Fruit fly (Drosophila melanogaster): ENCODE results near the gene CrebA.
A peak's percentile ranks its signal among the peaks of the same experiment; 100 is the strongest.

Gene CrebA

DNA sequence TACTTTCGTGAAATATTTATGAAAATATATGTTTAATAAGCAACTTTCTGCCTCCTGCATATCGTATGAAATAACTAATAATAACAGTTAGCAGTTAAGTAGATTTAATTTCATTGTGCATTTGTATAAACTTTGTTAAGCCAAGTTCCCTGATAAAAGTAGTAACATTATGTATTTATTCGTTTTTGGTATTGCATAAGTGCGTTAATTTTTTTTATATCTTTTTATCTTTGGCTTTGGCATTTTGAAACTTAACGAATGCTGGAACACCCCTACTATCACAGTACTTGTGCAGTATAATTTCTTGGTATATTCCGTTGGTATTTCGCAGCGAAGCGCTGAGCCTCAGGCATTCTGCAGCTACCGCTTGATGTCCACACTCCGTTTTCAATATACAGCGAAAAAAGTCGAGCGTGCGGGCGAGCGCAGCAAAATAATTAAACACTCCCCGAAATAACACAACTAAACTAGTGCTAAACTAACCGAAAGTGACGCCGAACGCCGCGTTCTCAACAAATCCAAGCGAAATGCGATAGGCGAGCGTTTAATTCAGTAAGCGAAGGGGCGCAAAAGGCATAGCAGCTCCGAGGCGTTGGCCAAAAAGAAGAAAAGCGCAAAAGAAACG is 53.4 kb downstream of the CrebA start, which contains the start of gene RhoGAP71E (continued):
- TF ChIP-seq psq (GFP tag; optimal IDR thresholded peaks at IDR 0.05) (peak; percentile 90), Rx (GFP tag; IDR thresholded peaks at IDR 0.05) (0 out of 2 replicates have a peak, but pooled peaks have one; percentile 24), wdn (GFP tag; IDR thresholded peaks at IDR 0.05) (0 out of 2 replicates have a peak, but pooled peaks have one; percentile 18), az2 (GFP tag; optimal IDR thresholded peaks at IDR 0.05) (no peak), ken (GFP tag; IDR thresholded peaks at IDR 0.05) (no peak), CG15479 (GFP tag; optimal IDR thresholded peaks at IDR 0.05) (no peak), MESR4 (GFP tag; optimal IDR thresholded peaks at IDR 0.05) (peak; percentile 93), vnd (GFP tag; IDR thresholded peaks at IDR 0.05; ENCODE audit: partially characterized antibody) (no peak), Dip2 (GFP tag; IDR thresholded peaks at IDR 0.05) (no peak), Dll (GFP tag; IDR thresholded peaks at IDR 0.05; ENCODE audit: partially characterized antibody) (no peak; the same call in 3 of the 4 replicates), Lim3 (GFP tag; IDR thresholded peaks at IDR 0.05) (no peak), CG7357 (GFP tag; IDR thresholded peaks at IDR 0.05) (no peak), lab (GFP tag; optimal IDR thresholded peaks at IDR 0.05) (peak; percentile 64), CG7839 (tag; optimal IDR thresholded peaks at IDR 0.05) (peak; percentile 44), Oli (tag; optimal IDR thresholded peaks at IDR 0.05) (no peak), CG8089 (GFP tag; optimal IDR thresholded peaks at IDR 0.05) (peak; percentile 4), CG10366 (GFP tag; IDR thresholded peaks at IDR 0.05) (peak; percentile 66), CG43689 (GFP tag; IDR thresholded peaks at IDR 0.05) (no peak), Hmr (GFP tag; optimal IDR thresholded peaks at IDR 0.05) (peak; percentile 55), CG4617 (GFP tag; optimal IDR thresholded peaks at IDR 0.05; ENCODE audit: borderline replicate concordance) (peak; percentile 59), cad (GFP tag; optimal IDR thresholded peaks at IDR 0.05) (no peak), CG1233 (GFP tag; optimal IDR thresholded peaks at IDR 0.05) (peak; percentile 8), sr (GFP tag; IDR thresholded peaks at IDR 0.05) (no peak), ham (GFP tag; IDR thresholded peaks at IDR 0.05) (no peak), lola (GFP tag; optimal IDR thresholded peaks at IDR 0.05) (peak in 1 of 3 experiments; percentile 19), HmgD (GFP tag; optimal IDR thresholded peaks at IDR 0.05) (peak; percentile 56), br (optimal IDR thresholded peaks at IDR 0.05) (no peak), Lpt (GFP tag; optimal IDR thresholded peaks at IDR 0.05) (no peak), slou (GFP tag; optimal IDR thresholded peaks at IDR 0.05) (no peak), slbo (GFP tag; IDR thresholded peaks at IDR 0.05) (peak; percentile 60), fd64A (GFP tag; optimal IDR thresholded peaks at IDR 0.05) (peak; percentile 10), ab (GFP tag; optimal IDR thresholded peaks at IDR 0.05) (no peak), Hr39 (optimal IDR thresholded peaks at IDR 0.05) (no peak), Opbp (GFP tag; IDR thresholded peaks at IDR 0.05; ENCODE audit: partially characterized antibody) (peak; percentile 66; the same call in 2 of the 3 replicates), E2f2 (GFP tag; IDR thresholded peaks at IDR 0.05) (peak; percentile 27), Hmx (GFP tag; optimal IDR thresholded peaks at IDR 0.05) (no peak), Atf6 (GFP tag; IDR thresholded peaks at IDR 0.05) (peak; percentile 59), lov (optimal IDR thresholded peaks at IDR 0.05) (no peak), lov (GFP tag; IDR thresholded peaks at IDR 0.05) (0 out of 3 replicates have a peak, but pooled peaks have one; percentile 28), CG7556 (GFP tag; optimal IDR thresholded peaks at IDR 0.05) (peak; percentile 6), CG3407 (GFP tag; optimal IDR thresholded peaks at IDR 0.05) (no peak), crc (GFP tag; optimal IDR thresholded peaks at IDR 0.05) (no peak), zen (tag; optimal IDR thresholded peaks at IDR 0.05) (no peak), Hsf (GFP tag; optimal IDR thresholded peaks at IDR 0.05) (peak; percentile 2), croc (GFP tag; conservative IDR thresholded peaks at IDR 0.05) (no peak), CG5245 (GFP tag; optimal IDR thresholded peaks at IDR 0.05) (no peak), CG10543 (GFP tag; optimal IDR thresholded peaks at IDR 0.05) (peak; percentile 54), CG31441 (GFP tag; IDR thresholded peaks at IDR 0.05) (peak; percentile 55), CG13775 (GFP tag; optimal IDR thresholded peaks at IDR 0.05) (no peak), Sox100B (GFP tag; optimal IDR thresholded peaks at IDR 0.05) (peak; percentile 67), MTF-1 (GFP tag; optimal IDR thresholded peaks at IDR 0.05; ENCODE audit: borderline replicate concordance) (peak; percentile 41)

Data from whole organism, embryonic.